Worm (Caenorhabditis elegans) whole organism, L1 larva: ENCODE results near the gene K04A8.20.

Source experiments
- C34B4.2 ChIP-seq: sonication (generic microtip); optimal IDR thresholded peaks from 2 replicates; lab custom pipeline; 2017; ENCODE audit warnings: mild to moderate bottlenecking, missing genetic modification characterization, missing compliant biosample characterization
- F16B12.6 ChIP-seq: fragments of 150-350 bp; optimal IDR thresholded peaks from 2 replicates; lab custom pipeline; 2014; ENCODE audit warnings: missing biosample characterization, missing genetic modification characterization
- Y116A8C.19 ChIP-seq: sonication (generic microtip); optimal IDR thresholded peaks from 2 replicates; lab custom pipeline; 2016; ENCODE audit warnings: missing compliant biosample characterization, missing genetic modification characterization, borderline replicate concordance
- alr-1 ChIP-seq: fragments of 200-800 bp; sonication (Bioruptor generic); optimal IDR thresholded peaks from 2 replicates; lab custom pipeline; 2018; ENCODE audit warnings: borderline replicate concordance, mild to moderate bottlenecking, missing genetic modification characterization, missing compliant biosample characterization
- aly-2 ChIP-seq: fragments of 150-350 bp; optimal IDR thresholded peaks from 2 replicates; lab custom pipeline; 2014; ENCODE audit warnings: missing biosample characterization, missing genetic modification characterization
- ama-1 ChIP-seq: fragments of 150-350 bp; optimal IDR thresholded peaks from 2 replicates; lab custom pipeline; 2014
- ceh-63 ChIP-seq: fragments of 200-800 bp; sonication (Bioruptor generic); optimal IDR thresholded peaks from 2 replicates; lab custom pipeline; 2018; ENCODE audit warnings: mild to moderate bottlenecking, missing genetic modification characterization, missing compliant biosample characterization
- ceh-8 ChIP-seq: fragments of 200-800 bp; sonication (Bioruptor generic); optimal IDR thresholded peaks from 2 replicates; lab custom pipeline; 2018; ENCODE audit warnings: mild to moderate bottlenecking, missing genetic modification characterization, moderate library complexity, missing compliant biosample characterization
- ceh-82 ChIP-seq, 3 experiments: fragments of 150-350 bp in 1 of 3; sonication (generic microtip) in 2 of 3; optimal IDR thresholded peaks; 2 replicates each; lab custom pipeline; 2014 to 2017; ENCODE audit warnings: missing biosample characterization in 3 of 3, missing genetic modification characterization in 3 of 3
- ceh-88 ChIP-seq: fragments of 200-800 bp; sonication (Bioruptor generic); IDR thresholded peaks from 2 replicates; pipeline ENCODE4 v1.3.6; 2022; ENCODE audit warnings: missing genetic modification characterization, missing compliant biosample characterization
- ceh-90 ChIP-seq: sonication (generic microtip); optimal IDR thresholded peaks from 2 replicates; lab custom pipeline; 2016; ENCODE audit warnings: missing genetic modification characterization, missing compliant biosample characterization
- dpl-1 ChIP-seq, 3 experiments: fragments of 150-350 bp in 2 of 3; sonication (generic microtip) in 1 of 3; optimal IDR thresholded peaks; 2 replicates each; lab custom pipeline; 2014 to 2017; ENCODE audit warnings: missing biosample characterization in 3 of 3, missing genetic modification characterization in 3 of 3, missing genetic modification reagents in 3 of 3
- dsc-1 ChIP-seq: sonication (generic microtip); optimal IDR thresholded peaks from 2 replicates; lab custom pipeline; 2016; ENCODE audit warnings: mild to moderate bottlenecking, missing genetic modification characterization, missing compliant biosample characterization
- efl-3 ChIP-seq: fragments of 200-800 bp; sonication (Bioruptor generic); optimal IDR thresholded peaks from 2 replicates; lab custom pipeline; 2018; ENCODE audit warnings: mild to moderate bottlenecking, missing genetic modification characterization, missing compliant biosample characterization
- elt-2 ChIP-seq: sonication (generic microtip); optimal IDR thresholded peaks from 2 replicates; lab custom pipeline; 2016; ENCODE audit warnings: missing genetic modification characterization, mild to moderate bottlenecking, inconsistent platforms, missing compliant biosample characterization, missing genetic modification reagents
- ets-5 ChIP-seq: fragments of 200-800 bp; sonication (Bioruptor generic); IDR thresholded peaks from 2 replicates; pipeline ENCODE4 v1.3.6; 2022; ENCODE audit warnings: missing genetic modification characterization, missing compliant biosample characterization
- fkh-10 ChIP-seq: sonication (generic microtip); optimal IDR thresholded peaks from 2 replicates; lab custom pipeline; 2017; ENCODE audit warnings: missing biosample characterization, missing genetic modification reagents, missing genetic modification characterization
- grh-1 ChIP-seq: fragments of 200-800 bp; sonication (Bioruptor generic); IDR thresholded peaks from 2 replicates; pipeline ENCODE4 v1.3.6; 2022; ENCODE audit warnings: missing genetic modification reagents, missing genetic modification characterization, missing compliant biosample characterization
- hlh-4 ChIP-seq: sonication (generic microtip); optimal IDR thresholded peaks from 2 replicates; lab custom pipeline; 2016; ENCODE audit warnings: mild to moderate bottlenecking, missing genetic modification characterization, missing compliant biosample characterization
- hpl-2 ChIP-seq: fragments of 150-350 bp; optimal IDR thresholded peaks from 2 replicates; lab custom pipeline; 2014; ENCODE audit warnings: missing biosample characterization, missing genetic modification reagents, missing genetic modification characterization
- irx-1 ChIP-seq: sonication (generic microtip); optimal IDR thresholded peaks from 2 replicates; lab custom pipeline; 2016; ENCODE audit warnings: missing genetic modification characterization, missing compliant biosample characterization
- isw-1 ChIP-seq: fragments of 200-800 bp; sonication (Bioruptor generic); IDR thresholded peaks from 2 replicates; pipeline ENCODE4 v1.3.6; 2022; ENCODE audit warnings: missing genetic modification characterization, missing compliant biosample characterization
- lin-14 ChIP-seq: fragments of 200-800 bp; sonication (Bioruptor generic); optimal IDR thresholded peaks from 2 replicates; lab custom pipeline; 2018; ENCODE audit warnings: mild to moderate bottlenecking, missing genetic modification characterization, moderate library complexity, missing compliant biosample characterization
- lin-15B ChIP-seq: fragments of 150-350 bp; sonication (generic microtip); optimal IDR thresholded peaks from 3 replicates; lab custom pipeline; 2014; ENCODE audit warnings: missing biosample characterization, missing genetic modification characterization
- lin-35 ChIP-seq, 2 experiments: fragments of 150-350 bp; optimal IDR thresholded peaks; 2 replicates each; lab custom pipeline; 2014; ENCODE audit warnings: missing biosample characterization in 2 of 2, missing genetic modification characterization in 2 of 2, missing genetic modification reagents in 2 of 2
- lir-3 ChIP-seq: sonication (generic microtip); optimal IDR thresholded peaks from 2 replicates; lab custom pipeline; 2016; ENCODE audit warnings: mild to moderate bottlenecking, missing genetic modification characterization, moderate library complexity, missing compliant biosample characterization; ENCODE audit not compliant: poor library complexity
- lsy-2 ChIP-seq, 2 experiments: fragments of 150-350 bp; optimal IDR thresholded peaks; 2 replicates each; lab custom pipeline; 2014; ENCODE audit warnings: missing biosample characterization in 2 of 2, missing genetic modification characterization in 2 of 2
- mab-9 ChIP-seq: fragments of 200-800 bp; sonication (Bioruptor generic); IDR thresholded peaks from 2 replicates; pipeline ENCODE4 v1.3.6; 2022; ENCODE audit warnings: missing genetic modification reagents, missing genetic modification characterization, missing compliant biosample characterization
- mep-1 ChIP-seq: fragments of 150-350 bp; optimal IDR thresholded peaks from 2 replicates; lab custom pipeline; 2014; ENCODE audit warnings: missing biosample characterization, missing genetic modification characterization
- nhr-11 ChIP-seq: fragments of 150-350 bp; optimal IDR thresholded peaks from 2 replicates; lab custom pipeline; 2014; ENCODE audit warnings: missing biosample characterization, missing genetic modification characterization
- nhr-12 ChIP-seq: sonication (generic microtip); optimal IDR thresholded peaks from 2 replicates; lab custom pipeline; 2017; ENCODE audit warnings: missing biosample characterization, missing genetic modification characterization
- nhr-20 ChIP-seq: sonication (generic microtip); optimal IDR thresholded peaks from 2 replicates; lab custom pipeline; 2016; ENCODE audit warnings: mild to moderate bottlenecking, missing genetic modification characterization, missing compliant biosample characterization
- nhr-237 ChIP-seq: fragments of 150-350 bp; optimal IDR thresholded peaks from 2 replicates; lab custom pipeline; 2014; ENCODE audit warnings: missing biosample characterization, missing genetic modification characterization
- nhr-71 ChIP-seq: sonication (generic microtip); optimal IDR thresholded peaks from 2 replicates; lab custom pipeline; 2016; ENCODE audit warnings: mild to moderate bottlenecking, missing genetic modification characterization, moderate library complexity, missing compliant biosample characterization
- nhr-76 ChIP-seq: sonication (generic microtip); optimal IDR thresholded peaks from 2 replicates; lab custom pipeline; 2017; ENCODE audit warnings: missing biosample characterization, missing genetic modification characterization
- nhr-77 ChIP-seq: fragments of 150-350 bp; optimal IDR thresholded peaks from 2 replicates; lab custom pipeline; 2014; ENCODE audit warnings: missing biosample characterization, missing genetic modification characterization
- nhr-85 ChIP-seq: sonication (generic microtip); peaks from one replicate; lab custom pipeline; 2016; ENCODE audit warnings: missing genetic modification characterization, inconsistent platforms, missing compliant biosample characterization
- pqm-1 ChIP-seq: sonication (generic microtip); optimal IDR thresholded peaks from 3 replicates; lab custom pipeline; 2017; ENCODE audit warnings: missing biosample characterization, missing genetic modification characterization
- skn-1 ChIP-seq: fragments of 150-350 bp; optimal IDR thresholded peaks from 2 replicates; lab custom pipeline; 2014; ENCODE audit warnings: missing biosample characterization, missing genetic modification characterization
- snpc-4 ChIP-seq: fragments of 150-350 bp; optimal IDR thresholded peaks from 2 replicates; lab custom pipeline; 2014; ENCODE audit warnings: missing biosample characterization, missing genetic modification characterization
- snu-23 ChIP-seq: sonication (generic microtip); optimal IDR thresholded peaks from 2 replicates; lab custom pipeline; 2016; ENCODE audit warnings: missing genetic modification characterization, missing compliant biosample characterization
- unc-30 ChIP-seq: sonication (generic microtip); optimal IDR thresholded peaks from 2 replicates; lab custom pipeline; 2017; ENCODE audit warnings: missing biosample characterization, missing genetic modification characterization
- unc-62 ChIP-seq: fragments of 150-350 bp; optimal IDR thresholded peaks from 2 replicates; lab custom pipeline; 2014; ENCODE audit warnings: missing biosample characterization, missing genetic modification reagents, missing genetic modification characterization
- unc-86 ChIP-seq: sonication (generic microtip); optimal IDR thresholded peaks from 2 replicates; lab custom pipeline; 2016; ENCODE audit warnings: missing genetic modification characterization, missing compliant biosample characterization
- unc-98 ChIP-seq: fragments of 200-800 bp; sonication (Bioruptor generic); IDR thresholded peaks from 2 replicates; pipeline ENCODE4 v1.3.6; 2022; ENCODE audit warnings: missing genetic modification characterization, missing compliant biosample characterization
- vab-15 ChIP-seq: sonication (generic microtip); optimal IDR thresholded peaks from 2 replicates; lab custom pipeline; 2017; ENCODE audit warnings: missing genotype, mild to moderate bottlenecking, missing genetic modification characterization, missing compliant biosample characterization
- zip-4 ChIP-seq: fragments of 200-800 bp; sonication (Bioruptor generic); optimal IDR thresholded peaks from 2 replicates; lab custom pipeline; 2018; ENCODE audit warnings: mild to moderate bottlenecking, missing genetic modification characterization, moderate library complexity, missing compliant biosample characterization

The K04A8.20 gene

ce11 chrV:6514887-6515324 is 34.3 kb upstream of the K04A8.20 start, which contains the start of gene dpy-11 (continued):
- TF ChIP-seq skn-1 (no peak), hlh-4 (tag; lab: Kevin White, UChicago) (no peak), snu-23 (peak; percentile 65), nhr-12 (no peak), lir-3 (tag; lab: Kevin White, UChicago) (peak; percentile 30), nhr-85 (tag; lab: Kevin White, UChicago) (peak; percentile 70), ceh-82 (tag; optimal IDR thresholded peaks at IDR 0.05; lab: Kevin White, UChicago) (peak in 1 of 3 experiments; percentile 11), nhr-76 (tag; lab: Kevin White, UChicago) (no peak), ets-5 (no peak), irx-1 (no peak), hpl-2 (no peak), ceh-63 (GFP tag; lab: Kevin White, UChicago) (no peak), nhr-237 (tag; lab: Kevin White, UChicago) (no peak), nhr-11 (no peak), nhr-20 (no peak), lin-35 (GFP tag; optimal IDR thresholded peaks at IDR 0.05; lab: Kevin White, UChicago) (peak in 1 of 2 experiments; percentile 12), mep-1 (no peak), dpl-1 (GFP tag; optimal IDR thresholded peaks at IDR 0.05; lab: Kevin White, UChicago) (no peak), unc-98 (GFP tag; lab: Robert Waterston, UW) (no peak), ama-1 (peak; percentile 92), efl-3 (no peak), elt-2 (tag; lab: Kevin White, UChicago) (no peak), Y116A8C.19 (tag; lab: Kevin White, UChicago) (no peak), unc-30 (no peak), unc-86 (tag; lab: Kevin White, UChicago) (no peak), dsc-1 (no peak), ceh-88 (GFP tag; lab: Robert Waterston, UW) (no peak), vab-15 (tag; lab: Kevin White, UChicago) (no peak), zip-4 (no peak), nhr-77 (no peak), lin-15B (tag; lab: Kevin White, UChicago) (no peak), isw-1 (GFP tag; lab: Robert Waterston, UW) (no peak), ceh-8 (no peak), pqm-1 (tag; lab: Kevin White, UChicago) (no peak), aly-2 (tag; lab: Kevin White, UChicago) (peak; percentile 77), ceh-90 (tag; lab: Kevin White, UChicago) (no peak), snpc-4 (no peak)
- TF ChIP-seq, all 84 proteins: peak for 19

ce11 chrV:6515344-6515743 is 33.9 kb upstream of the K04A8.20 start:
- no peak for TF ChIP-seq mep-1
- TF ChIP-seq F16B12.6 (tag; lab: Kevin White, UChicago), result no peak
- TF ChIP-seq lin-14 (GFP tag; lab: Kevin White, UChicago), result no peak
- TF ChIP-seq unc-62, result no peak
- no peak for TF ChIP-seq C34B4.2 (tag; lab: Kevin White, UChicago)
- TF ChIP-seq nhr-71 (tag; lab: Kevin White, UChicago), result no peak
- TF ChIP-seq ceh-82 (tag; optimal IDR thresholded peaks at IDR 0.05; lab: Kevin White, UChicago), result no peak
- TF ChIP-seq fkh-10 (GFP tag; lab: Kevin White, UChicago), result no peak
- no peak for TF ChIP-seq alr-1
- TF ChIP-seq mab-9 (GFP tag; lab: Robert Waterston, UW), result no peak
- no peak for TF ChIP-seq lsy-2 (tag; optimal IDR thresholded peaks at IDR 0.05; lab: Kevin White, UChicago)
- TF ChIP-seq grh-1, result no peak
- TF ChIP-seq, all 84 proteins: peak for 0
